Worm (Caenorhabditis elegans) whole organism, mixed stage, embryonic: Measurements from ENCODE around the gene F40G9.5.

Experiments used
- elt-1 ChIP-seq: sonication (generic microtip); optimal IDR thresholded peaks from 2 replicates; lab custom pipeline; 2017; ENCODE audit warnings: missing genetic modification characterization, mild to moderate bottlenecking, missing compliant biosample characterization, antibody characterized with exemption, moderate library complexity, borderline replicate concordance; ENCODE audit not compliant: insufficient read depth
- lin-13 ChIP-seq: fragments of 150-350 bp; optimal IDR thresholded peaks from 2 replicates; lab custom pipeline; 2014; ENCODE audit warnings: missing biosample characterization, missing genetic modification characterization
- lsy-2 ChIP-seq: fragments of 150-350 bp; optimal IDR thresholded peaks from 2 replicates; lab custom pipeline; 2014; ENCODE audit warnings: missing biosample characterization, missing genetic modification characterization
- mep-1 ChIP-seq: fragments of 150-350 bp; optimal IDR thresholded peaks from 2 replicates; lab custom pipeline; 2017; ENCODE audit warnings: missing biosample characterization, missing genetic modification reagents, missing genetic modification characterization, inconsistent platforms
- nhr-12 ChIP-seq: fragments of 150-350 bp; optimal IDR thresholded peaks from 2 replicates; lab custom pipeline; 2014; ENCODE audit warnings: missing biosample characterization, missing genetic modification characterization
- nhr-76 ChIP-seq: sonication (generic microtip); optimal IDR thresholded peaks from 2 replicates; lab custom pipeline; 2017; ENCODE audit warnings: missing biosample characterization, missing genetic modification characterization
- unc-120 ChIP-seq: sonication (generic microtip); optimal IDR thresholded peaks from 2 replicates; lab custom pipeline; 2017; ENCODE audit warnings: missing genetic modification characterization, missing compliant biosample characterization; ENCODE audit not compliant: poor library complexity, severe bottlenecking

DNA sequence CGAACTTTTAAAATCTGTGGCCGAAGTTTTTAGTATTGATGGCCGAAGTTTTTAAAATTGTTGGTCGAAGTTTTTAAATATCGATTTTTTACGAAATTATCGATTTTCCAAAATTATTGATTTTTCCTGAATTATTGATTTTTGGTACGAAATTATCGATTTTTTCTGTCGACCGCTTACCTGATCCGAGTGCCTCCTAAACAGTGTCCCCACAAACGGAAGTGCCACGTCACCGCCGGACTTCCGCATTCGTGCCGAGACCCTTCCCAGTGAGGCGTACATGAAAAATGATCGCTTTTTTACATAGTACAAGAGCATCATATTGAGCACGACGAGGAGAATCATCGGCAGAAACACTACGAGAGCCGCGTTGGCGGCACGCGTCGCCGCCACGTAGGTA, 22.9 kb downstream of the F40G9.5 start:
- TF ChIP-seq lsy-2 (tag; lab: Kevin White, UChicago) = no peak
- no peak for TF ChIP-seq elt-1 (tag; lab: Kevin White, UChicago)
- TF ChIP-seq lin-13 (tag; lab: Kevin White, UChicago) = no peak
- no peak for TF ChIP-seq nhr-12
- TF ChIP-seq mep-1 = no peak
- TF ChIP-seq nhr-76 (tag; lab: Kevin White, UChicago) = no peak
- TF ChIP-seq unc-120 (tag; lab: Kevin White, UChicago) = no peak
